Worm (Caenorhabditis elegans) whole organism, L2 larva: ENCODE results near the gene K02F6.5.

Experiments used
- ama-1 ChIP-seq: fragments of 150-350 bp; optimal IDR thresholded peaks from 2 replicates; lab custom pipeline; 2018; ENCODE audit warnings: inconsistent platforms
- ceh-82 ChIP-seq: fragments of 150-350 bp; optimal IDR thresholded peaks from 2 replicates; lab custom pipeline; 2014; ENCODE audit warnings: missing biosample characterization, missing genetic modification characterization
- dmd-4 ChIP-seq: sonication (generic microtip); optimal IDR thresholded peaks from 2 replicates; lab custom pipeline; 2017; ENCODE audit warnings: missing biosample characterization, missing genetic modification characterization
- lin-13 ChIP-seq: fragments of 150-350 bp; optimal IDR thresholded peaks from 2 replicates; lab custom pipeline; 2014; ENCODE audit warnings: missing biosample characterization, missing genetic modification reagents, missing genetic modification characterization
- mdl-1 ChIP-seq, 2 experiments: fragments of 150-350 bp in 1 of 2; sonication (generic microtip) in 1 of 2; optimal IDR thresholded peaks; 2 replicates each; lab custom pipeline; 2017; ENCODE audit warnings: missing biosample characterization in 2 of 2, missing genetic modification characterization in 2 of 2
- nhr-12 ChIP-seq: fragments of 150-350 bp; optimal IDR thresholded peaks from 2 replicates; lab custom pipeline; 2014; ENCODE audit warnings: missing biosample characterization, missing genetic modification characterization
- nhr-21 ChIP-seq: fragments of 150-350 bp; optimal IDR thresholded peaks from 2 replicates; lab custom pipeline; 2014; ENCODE audit warnings: missing biosample characterization, missing genetic modification characterization
- nhr-237 ChIP-seq: fragments of 150-350 bp; optimal IDR thresholded peaks from 2 replicates; lab custom pipeline; 2014; ENCODE audit warnings: missing biosample characterization, missing genetic modification characterization
- skn-1 ChIP-seq: sonication (generic microtip); optimal IDR thresholded peaks from 2 replicates; lab custom pipeline; 2017; ENCODE audit warnings: missing biosample characterization, missing genetic modification characterization
- sma-9 ChIP-seq, 2 experiments: fragments of 150-350 bp in 1 of 2; sonication (generic microtip) in 1 of 2; optimal IDR thresholded peaks; 2 replicates each; lab custom pipeline; 2014 to 2016; ENCODE audit warnings: missing genetic modification characterization in 2 of 2, mild to moderate bottlenecking in 1 of 2, missing biosample characterization in 1 of 2, missing compliant biosample characterization in 1 of 2, missing genetic modification reagents in 1 of 2, moderate library complexity in 1 of 2
- ztf-1 ChIP-seq: fragments of 200-800 bp; sonication (Bioruptor generic); conservative IDR thresholded peaks from 2 replicates; pipeline ENCODE4 v1.3.6; 2022; ENCODE audit warnings: missing genetic modification characterization, missing compliant biosample characterization

DNA sequence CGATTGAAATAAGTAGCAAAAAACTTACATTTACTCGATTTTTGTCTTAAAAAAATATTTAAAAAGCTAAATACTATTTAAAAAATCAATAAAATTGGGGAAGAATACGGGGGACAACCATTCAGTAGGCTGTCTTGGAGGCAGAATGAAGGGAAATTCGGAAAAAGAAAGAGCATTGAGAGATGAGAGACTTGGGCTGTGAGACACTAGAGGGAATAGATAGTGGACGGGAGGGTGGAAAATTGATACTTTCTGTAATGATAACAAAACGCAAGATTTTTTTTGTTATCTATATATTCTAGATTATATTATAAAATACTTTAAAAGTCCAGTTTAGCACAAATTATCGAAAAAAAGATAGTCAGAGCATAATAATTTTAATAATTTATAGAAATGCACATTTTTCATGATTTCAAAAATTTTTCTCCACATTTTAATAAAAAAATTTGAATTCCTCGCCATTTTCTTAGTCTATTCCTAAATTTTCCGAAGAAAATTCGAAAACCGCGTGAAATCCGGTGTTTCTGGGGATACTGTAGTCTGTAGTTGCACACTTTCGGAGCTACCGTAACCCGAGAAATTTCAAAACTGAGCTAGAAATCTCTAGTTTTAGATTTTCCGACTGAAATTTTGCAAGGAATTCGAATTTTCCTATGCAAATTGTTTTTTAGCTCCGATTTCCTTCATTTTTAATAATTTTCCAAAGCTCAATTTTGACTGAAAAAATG, 30.7 kb upstream of the K02F6.5 start:
- no peak for TF ChIP-seq ztf-1 (GFP tag; lab: Robert Waterston, UW)
- TF ChIP-seq nhr-237 (tag; lab: Kevin White, UChicago): no peak
- TF ChIP-seq mdl-1 (tag; optimal IDR thresholded peaks at IDR 0.05; lab: Kevin White, UChicago): no peak
- TF ChIP-seq ceh-82 (tag; lab: Kevin White, UChicago): no peak
- no peak for TF ChIP-seq sma-9 (GFP tag; optimal IDR thresholded peaks at IDR 0.05; lab: Kevin White, UChicago)
- TF ChIP-seq sma-9 (tag; optimal IDR thresholded peaks at IDR 0.05; lab: Kevin White, UChicago): no peak
- no peak for TF ChIP-seq skn-1 (tag; lab: Kevin White, UChicago)
- no peak for TF ChIP-seq nhr-12
- no peak for TF ChIP-seq lin-13 (GFP tag; lab: Kevin White, UChicago)
- no peak for TF ChIP-seq nhr-21
- TF ChIP-seq ama-1 (lab: Kevin White, UChicago): no peak
- TF ChIP-seq dmd-4 (tag; lab: Kevin White, UChicago): no peak
